Worm (Caenorhabditis elegans) whole organism, midembryonic: ENCODE results near the gene T24H10.5.

Experiments used
- flt-1 ChIP-seq: fragments of 200-800 bp; sonication (Bioruptor generic); IDR thresholded peaks from 2 replicates; pipeline ENCODE4 v1.3.6; 2022; ENCODE audit warnings: missing genetic modification characterization, missing compliant biosample characterization
- klf-2 ChIP-seq: fragments of 200-800 bp; sonication (Bioruptor generic); conservative IDR thresholded peaks from 2 replicates; pipeline ENCODE4 v1.3.6; 2022; ENCODE audit warnings: missing genetic modification reagents, missing genetic modification characterization, missing compliant biosample characterization
- med-1 ChIP-seq: sonication (generic microtip); optimal IDR thresholded peaks from 2 replicates; lab custom pipeline; 2017; ENCODE audit warnings: missing genetic modification characterization, mild to moderate bottlenecking, missing compliant biosample characterization, antibody characterized with exemption, missing genetic modification reagents; ENCODE audit not compliant: insufficient read depth
- ztf-23 ChIP-seq: fragments of 200-800 bp; sonication (Bioruptor generic); IDR thresholded peaks from 2 replicates; pipeline ENCODE4 v1.3.6; 2022; ENCODE audit warnings: missing genetic modification reagents, missing genetic modification characterization, missing compliant biosample characterization
- ztf-29 ChIP-seq: fragments of 200-800 bp; sonication (Bioruptor generic); IDR thresholded peaks from 2 replicates; pipeline ENCODE4 v1.3.6; 2022; ENCODE audit warnings: missing genetic modification reagents, missing genetic modification characterization, missing compliant biosample characterization

ce11 chrII:9057035-9057668 is 43.7 kb upstream of the T24H10.5 start, which contains the start of gene rpl-32:
- no peak for TF ChIP-seq med-1 (GFP tag; lab: Kevin White, UChicago)
- TF ChIP-seq flt-1 (GFP tag; lab: Robert Waterston, UW): 0 out of 2 replicates have a peak, but pooled peaks have one; percentile 53
- TF ChIP-seq ztf-29 (GFP tag; lab: Robert Waterston, UW): no peak
- no peak for TF ChIP-seq klf-2 (GFP tag; lab: Robert Waterston, UW)
- no peak for TF ChIP-seq ztf-23 (GFP tag; lab: Robert Waterston, UW)
